Worm (Caenorhabditis elegans) whole organism, L1 larva: ENCODE measurements around the gene F47B8.3.

ENCODE experiments used
- aly-2 ChIP-seq: fragments of 150-350 bp; optimal IDR thresholded peaks from 2 replicates; lab custom pipeline; 2014; ENCODE audit warnings: missing biosample characterization, missing genetic modification characterization
- dpl-1 ChIP-seq, 3 experiments: fragments of 150-350 bp in 2 of 3; sonication (generic microtip) in 1 of 3; optimal IDR thresholded peaks; 2 replicates each; lab custom pipeline; 2014 to 2017; ENCODE audit warnings: missing biosample characterization in 3 of 3, missing genetic modification characterization in 3 of 3, missing genetic modification reagents in 3 of 3
- dsc-1 ChIP-seq: sonication (generic microtip); optimal IDR thresholded peaks from 2 replicates; lab custom pipeline; 2016; ENCODE audit warnings: mild to moderate bottlenecking, missing genetic modification characterization, missing compliant biosample characterization
- efl-1 ChIP-seq, 4 experiments: fragments of 150-350 bp; optimal IDR thresholded peaks in 3 of 4; peaks in 1 of 4; 1 replicate in 1 of 4; 2 replicates in 3 of 4; lab custom pipeline; 2014; ENCODE audit warnings: missing biosample characterization in 2 of 4, missing genetic modification characterization in 2 of 4, missing genetic modification reagents in 2 of 4
- fkh-10 ChIP-seq: sonication (generic microtip); optimal IDR thresholded peaks from 2 replicates; lab custom pipeline; 2017; ENCODE audit warnings: missing biosample characterization, missing genetic modification reagents, missing genetic modification characterization
- grh-1 ChIP-seq: fragments of 200-800 bp; sonication (Bioruptor generic); IDR thresholded peaks from 2 replicates; pipeline ENCODE4 v1.3.6; 2022; ENCODE audit warnings: missing genetic modification reagents, missing genetic modification characterization, missing compliant biosample characterization
- jun-1 ChIP-seq: fragments of 150-350 bp; optimal IDR thresholded peaks from 2 replicates; lab custom pipeline; 2014; ENCODE audit warnings: missing biosample characterization, missing genetic modification reagents, missing genetic modification characterization
- lsy-2 ChIP-seq, 2 experiments: fragments of 150-350 bp; optimal IDR thresholded peaks; 2 replicates each; lab custom pipeline; 2014; ENCODE audit warnings: missing biosample characterization in 2 of 2, missing genetic modification characterization in 2 of 2
- nhr-12 ChIP-seq: sonication (generic microtip); optimal IDR thresholded peaks from 2 replicates; lab custom pipeline; 2017; ENCODE audit warnings: missing biosample characterization, missing genetic modification characterization
- nhr-19 ChIP-seq: fragments of 200-800 bp; sonication (Bioruptor generic); conservative IDR thresholded peaks from 2 replicates; pipeline ENCODE4 v1.3.6; 2022; ENCODE audit warnings: missing genetic modification characterization, missing compliant biosample characterization
- pqm-1 ChIP-seq: sonication (generic microtip); optimal IDR thresholded peaks from 3 replicates; lab custom pipeline; 2017; ENCODE audit warnings: missing biosample characterization, missing genetic modification characterization
- tlp-1 ChIP-seq: fragments of 150-350 bp; optimal IDR thresholded peaks from 2 replicates; lab custom pipeline; 2014; ENCODE audit warnings: missing biosample characterization, missing genetic modification characterization
- ztf-11 ChIP-seq, 2 experiments: sonication (generic microtip); optimal IDR thresholded peaks; 2 replicates each; lab custom pipeline; 2016 to 2017; ENCODE audit warnings: missing genetic modification characterization in 2 of 2, missing biosample characterization in 1 of 2, missing compliant biosample characterization in 1 of 2
- ztf-4 ChIP-seq: fragments of 150-350 bp; optimal IDR thresholded peaks from 2 replicates; lab custom pipeline; 2014; ENCODE audit warnings: missing biosample characterization, missing genetic modification characterization

DNA sequence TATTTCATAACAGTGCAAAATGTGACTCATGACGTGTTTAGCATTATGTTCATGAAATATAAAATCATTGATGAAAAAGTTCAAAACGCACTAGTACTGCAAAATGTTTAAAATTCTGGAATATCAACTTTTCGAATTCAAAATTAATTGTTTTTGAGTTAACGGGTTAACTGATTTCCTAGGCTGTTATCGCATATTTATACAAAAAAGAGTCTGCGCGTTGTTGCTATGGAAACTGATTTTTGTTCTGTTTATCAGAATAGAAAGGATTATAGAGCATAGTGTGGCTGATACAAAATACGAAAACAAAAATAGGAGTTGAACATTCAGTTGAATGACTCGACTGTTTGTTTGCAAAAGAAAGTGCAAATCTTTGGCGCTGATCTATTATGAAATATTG, 5.2 kb downstream of the F47B8.3 start:
- TF ChIP-seq jun-1 (tag; lab: Kevin White, UChicago) (no peak), pqm-1 (tag; lab: Kevin White, UChicago) (no peak), nhr-12 (tag; lab: Kevin White, UChicago) (no peak), efl-1 (optimal IDR thresholded peaks at IDR 0.05; lab: Kevin White, UChicago) (no peak), efl-1 (GFP tag; optimal IDR thresholded peaks at IDR 0.05 in 1 of 2; lab: Kevin White, UChicago) (no peak), grh-1 (GFP tag; lab: Robert Waterston, UW) (no peak), fkh-10 (no peak), dsc-1 (tag; lab: Kevin White, UChicago) (no peak), dpl-1 (GFP tag; optimal IDR thresholded peaks at IDR 0.05; lab: Kevin White, UChicago) (no peak), tlp-1 (no peak), ztf-11 (tag; optimal IDR thresholded peaks at IDR 0.05; lab: Kevin White, UChicago) (no peak), aly-2 (tag; lab: Kevin White, UChicago) (no peak), ztf-4 (tag; lab: Kevin White, UChicago) (no peak), nhr-19 (no peak), lsy-2 (tag; optimal IDR thresholded peaks at IDR 0.05; lab: Kevin White, UChicago) (no peak)
